Fruit fly (Drosophila melanogaster) Kc167 (cell line): ENCODE results near the gene Pdha.

Source experiments
- h ChIP-seq: fragments of >200 bp; optimal IDR thresholded peaks from 3 replicates; lab custom pipeline; 2018; ENCODE audit warnings: missing external identifiers
- psq ChIP-seq: fragments of >200 bp; optimal IDR thresholded peaks from 2 replicates; lab custom pipeline; 2017; ENCODE audit warnings: missing external identifiers

DNA sequence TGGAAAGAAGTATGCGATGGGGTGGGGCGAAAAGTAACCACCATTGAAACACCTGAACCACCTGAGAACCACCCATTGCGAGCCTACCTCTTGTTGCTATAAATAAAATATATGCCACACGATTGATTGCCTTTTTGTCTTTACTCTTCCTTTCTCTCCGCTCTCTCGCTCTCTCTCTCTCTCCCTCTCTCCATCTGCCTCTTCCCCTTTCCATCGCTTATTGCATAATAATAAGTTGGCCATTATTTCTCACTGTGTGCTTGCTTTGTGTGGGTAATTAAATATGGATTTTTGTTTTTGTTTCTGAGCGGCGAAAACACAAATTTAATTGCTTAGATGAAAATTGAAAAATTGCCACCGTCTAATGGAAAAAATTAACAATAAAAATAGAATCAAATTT, 8.0 kb upstream of the Pdha start:
- TF ChIP-seq h (lab: Kevin White, UChicago) (no peak), psq (lab: Kevin White, UChicago) (no peak)
